Worm (Caenorhabditis elegans): ENCODE data around the gene col-168.

DNA sequence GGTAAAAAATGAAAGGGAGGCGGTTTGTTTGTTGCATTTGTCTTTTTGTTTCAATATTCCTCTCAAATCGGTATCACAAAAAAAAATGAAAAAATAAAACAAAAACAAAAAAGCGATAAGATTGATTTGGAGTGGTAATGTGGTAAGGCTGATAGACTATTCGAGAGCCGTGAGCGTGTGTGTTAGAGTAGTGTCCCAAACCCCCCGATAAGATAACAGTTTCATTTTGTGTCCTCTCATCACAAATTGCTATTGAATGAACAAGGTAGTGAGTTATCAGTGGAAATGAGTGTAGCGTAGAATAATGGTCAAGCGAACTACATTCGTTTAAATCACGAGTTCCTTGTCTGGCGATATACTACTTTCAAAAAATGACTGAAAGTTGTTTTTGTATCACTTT lies 12.3 kb downstream of the col-168 start:
- TF ChIP-seq nhr-237 (tag; optimal IDR thresholded peaks at IDR 0.05) (no peak), ceh-82 (tag; optimal IDR thresholded peaks at IDR 0.05) (no peak), nhr-23 (tag; optimal IDR thresholded peaks at IDR 0.05) (no peak), snpc-4 (tag; optimal IDR thresholded peaks at IDR 0.05) (no peak), tbx-2 (tag; optimal IDR thresholded peaks at IDR 0.05) (no peak), ztf-4 (tag; optimal IDR thresholded peaks at IDR 0.05) (no peak), pqm-1 (tag; optimal IDR thresholded peaks at IDR 0.05) (peak; percentile 99)
